Fruit fly (Drosophila melanogaster) whole organism, prepupa: Measurements from ENCODE around the gene bwa.

Experiments used
- Blimp-1 ChIP-seq: fragments of 200-800 bp; sonication (Bioruptor generic); optimal IDR thresholded peaks from 3 replicates; lab custom pipeline; 2017; ENCODE audit warnings: missing biosample characterization, missing genetic modification characterization, mild to moderate bottlenecking, moderate library complexity, missing genetic modification reagents
- CG11294 ChIP-seq: fragments of 200-800 bp; sonication (Bioruptor generic); IDR thresholded peaks from 2 replicates; pipeline ENCODE4 v1.3.6; 2022; ENCODE audit warnings: missing biosample characterization, missing genetic modification characterization
- CG11902 ChIP-seq: fragments of 200-800 bp; sonication (Bioruptor generic); optimal IDR thresholded peaks from 3 replicates; lab custom pipeline; 2016; ENCODE audit warnings: missing biosample characterization, missing genetic modification characterization
- CG8632 ChIP-seq: fragments of 200-800 bp; sonication (Bioruptor generic); optimal IDR thresholded peaks from 3 replicates; lab custom pipeline; 2016; ENCODE audit warnings: missing biosample characterization, missing genetic modification characterization
- Eip75B ChIP-seq: fragments of 200-800 bp; sonication (Bioruptor generic); optimal IDR thresholded peaks from 3 replicates; lab custom pipeline; 2016; ENCODE audit warnings: missing biosample characterization, missing genetic modification characterization
- Met ChIP-seq: fragments of 200-800 bp; sonication (Bioruptor generic); optimal IDR thresholded peaks from 3 replicates; lab custom pipeline; 2016; ENCODE audit warnings: missing biosample characterization, missing genetic modification characterization
- OdsH ChIP-seq: fragments of 200-800 bp; sonication (Bioruptor generic); optimal IDR thresholded peaks from 3 replicates; lab custom pipeline; 2016; ENCODE audit warnings: missing biosample characterization, missing genetic modification characterization
- acj6 ChIP-seq: fragments of 200-800 bp; sonication (Bioruptor generic); optimal IDR thresholded peaks from 3 replicates; lab custom pipeline; 2016; ENCODE audit warnings: missing biosample characterization, missing genetic modification characterization
- spab ChIP-seq: fragments of 200-800 bp; sonication (Bioruptor generic); optimal IDR thresholded peaks from 2 replicates; lab custom pipeline; 2017; ENCODE audit warnings: missing biosample characterization, mild to moderate bottlenecking, missing genetic modification characterization, missing genetic modification reagents
- vri ChIP-seq: fragments of 200-800 bp; sonication (Bioruptor generic); optimal IDR thresholded peaks from 3 replicates; lab custom pipeline; 2016; ENCODE audit warnings: missing biosample characterization, mild to moderate bottlenecking, missing genetic modification characterization

- no peak for TF ChIP-seq spab (GFP tag; lab: Kevin White, UChicago)
- no peak for TF ChIP-seq Eip75B (GFP tag; lab: Kevin White, UChicago)
- TF ChIP-seq acj6: no peak
- TF ChIP-seq Met (GFP tag; lab: Kevin White, UChicago): no peak
- no peak for TF ChIP-seq CG11902 (GFP tag; lab: Kevin White, UChicago)
- TF ChIP-seq OdsH (GFP tag; lab: Kevin White, UChicago): no peak
- TF ChIP-seq Blimp-1 (GFP tag; lab: Kevin White, UChicago): no peak
- no peak for TF ChIP-seq vri (GFP tag; lab: Kevin White, UChicago)
- TF ChIP-seq CG8632 (GFP tag; lab: Kevin White, UChicago): no peak
- no peak for TF ChIP-seq CG11294 (GFP tag; lab: Robert Waterston, UW)
Measured at dm6 chr2L:20121233-20121551, 55.0 kb downstream of the bwa start.
